Worm (Caenorhabditis elegans): ENCODE measurements around the gene pigw-1.
"Not testable (repeated sequence)": the region's sequence is repeated elsewhere in the genome, so short reads cannot be mapped to it uniquely, and the experiment has no call there.

Gene pigw-1

DNA sequence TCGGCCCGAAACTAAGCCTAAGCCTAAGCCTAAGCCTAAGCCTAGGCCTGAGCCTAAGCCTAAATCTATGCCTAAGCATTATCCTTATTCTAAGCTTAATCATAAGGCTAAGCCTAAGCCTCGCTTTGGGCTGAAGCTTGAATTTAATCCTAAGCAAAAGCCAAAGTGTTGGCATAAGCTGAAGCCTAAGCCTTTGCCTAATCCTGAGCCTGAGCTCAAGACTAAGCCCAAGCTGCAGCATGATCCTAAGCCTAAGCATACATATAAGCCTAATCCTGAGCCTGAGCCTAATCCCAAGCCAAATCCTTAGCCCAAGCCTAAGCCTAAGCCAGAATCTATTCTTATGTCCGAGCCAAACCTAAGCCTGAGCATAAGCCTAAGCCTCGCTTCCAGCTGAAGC is 38.2 kb downstream of the pigw-1 start:
- TF ChIP-seq elt-1 (tag; optimal IDR thresholded peaks at IDR 0.05): no peak
- no peak for TF ChIP-seq fkh-2 (tag; optimal IDR thresholded peaks at IDR 0.05)
- no peak for TF ChIP-seq aly-2 (tag; optimal IDR thresholded peaks at IDR 0.05)
- TF ChIP-seq mml-1 (tag; optimal IDR thresholded peaks at IDR 0.05): no peak
- TF ChIP-seq nhr-25 (tag; optimal IDR thresholded peaks at IDR 0.05): no peak
- TF ChIP-seq fos-1 (tag; optimal IDR thresholded peaks at IDR 0.05): no peak
- no peak for TF ChIP-seq ceh-16 (tag; optimal IDR thresholded peaks at IDR 0.05)
- no peak for TF ChIP-seq pqm-1 (tag; optimal IDR thresholded peaks at IDR 0.05)
- TF ChIP-seq lin-15B (tag; optimal IDR thresholded peaks at IDR 0.05): no peak
- TF ChIP-seq nhr-12 (tag; optimal IDR thresholded peaks at IDR 0.05): no peak
- TF ChIP-seq nhr-237 (tag; optimal IDR thresholded peaks at IDR 0.05): no peak
- no peak for TF ChIP-seq nhr-67 (tag; optimal IDR thresholded peaks at IDR 0.05)
- no peak for TF ChIP-seq tbx-2 (tag; optimal IDR thresholded peaks at IDR 0.05)
- no peak for TF ChIP-seq ama-1 (optimal IDR thresholded peaks at IDR 0.05)
- TF ChIP-seq hmg-11 (tag; optimal IDR thresholded peaks at IDR 0.05): no peak
- no peak for TF ChIP-seq nfya-1 (tag; optimal IDR thresholded peaks at IDR 0.05; ENCODE audit: insufficient read depth)
- TF ChIP-seq mdl-1 (tag; optimal IDR thresholded peaks at IDR 0.05): no peak
- no peak for TF ChIP-seq zag-1 (tag; optimal IDR thresholded peaks at IDR 0.05)
- no peak for TF ChIP-seq ztf-11 (tag; optimal IDR thresholded peaks at IDR 0.05)

DNA sequence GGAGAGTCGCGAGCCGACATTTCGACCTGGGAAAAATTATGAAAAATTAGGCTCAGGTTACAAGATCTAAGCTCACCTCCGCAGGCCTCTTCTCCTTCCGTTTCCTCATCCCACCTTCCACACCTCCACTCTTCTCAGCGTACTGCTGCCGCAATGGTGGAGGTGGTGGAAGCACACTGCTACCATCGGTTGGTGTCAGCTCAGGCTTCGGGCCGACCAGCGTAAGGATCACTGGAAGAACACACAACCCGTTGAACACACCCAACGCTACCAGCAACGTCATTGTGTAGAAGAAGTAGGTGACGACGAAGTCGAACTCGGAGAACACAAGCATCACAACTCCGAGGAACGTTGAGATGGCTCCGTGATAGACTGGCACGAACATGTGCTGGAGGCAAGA is 39.0 kb downstream of the pigw-1 start:
- no peak for TF ChIP-seq lin-15B (tag; optimal IDR thresholded peaks at IDR 0.05)
- no peak for TF ChIP-seq nhr-11 (tag; optimal IDR thresholded peaks at IDR 0.05)
- TF ChIP-seq aly-2 (tag; optimal IDR thresholded peaks at IDR 0.05): no peak
- TF ChIP-seq nfya-1 (tag; optimal IDR thresholded peaks at IDR 0.05; ENCODE audit: insufficient read depth): no peak
- no peak for TF ChIP-seq elt-3 (tag; optimal IDR thresholded peaks at IDR 0.05)
- no peak for TF ChIP-seq unc-39 (tag; optimal IDR thresholded peaks at IDR 0.05)
- TF ChIP-seq skn-1 (tag; optimal IDR thresholded peaks at IDR 0.05): no peak
- no peak for TF ChIP-seq ztf-11 (tag; optimal IDR thresholded peaks at IDR 0.05)
- TF ChIP-seq snpc-4 (tag; optimal IDR thresholded peaks at IDR 0.05): no peak
- TF ChIP-seq hmg-11 (tag; optimal IDR thresholded peaks at IDR 0.05): no peak
- TF ChIP-seq elt-2 (tag; optimal IDR thresholded peaks at IDR 0.05): no peak
- no peak for TF ChIP-seq tbx-2 (tag; optimal IDR thresholded peaks at IDR 0.05)
- no peak for TF ChIP-seq fos-1 (tag; optimal IDR thresholded peaks at IDR 0.05)
- TF ChIP-seq nhr-43 (tag; optimal IDR thresholded peaks at IDR 0.05; ENCODE audit: poor library complexity, severe bottlenecking): no peak
- no peak for TF ChIP-seq ztf-4 (tag; optimal IDR thresholded peaks at IDR 0.05)

DNA sequence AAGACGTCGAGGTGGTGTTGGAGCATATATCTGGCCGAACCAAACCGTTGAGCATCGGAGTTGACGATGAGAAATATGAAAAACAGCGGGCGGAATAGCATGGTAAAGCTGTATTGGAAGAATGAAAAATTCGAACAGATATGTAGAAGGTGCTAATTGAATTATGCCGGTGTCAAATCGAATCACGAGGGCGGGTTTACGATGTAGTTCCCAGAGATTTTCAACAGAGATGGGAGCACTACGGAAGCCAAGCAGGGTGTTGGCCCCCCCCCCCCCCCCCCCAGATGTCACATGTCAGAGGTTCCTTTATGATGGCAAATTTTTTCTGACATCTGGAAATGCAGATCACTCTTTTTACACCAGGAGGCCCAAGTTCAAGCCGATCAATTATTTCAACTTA is 41.6 kb downstream of the pigw-1 start, which contains the start of gene Y110A2AL.7:
Y110A2AL.7 (minus strand) TSS at position 101 of the 400 bp plus-strand sequence.
- TF ChIP-seq jun-1 (tag; optimal IDR thresholded peaks at IDR 0.05) (no peak), fkh-2 (tag; optimal IDR thresholded peaks at IDR 0.05) (no peak), elt-2 (tag; optimal IDR thresholded peaks at IDR 0.05) (no peak)

DNA sequence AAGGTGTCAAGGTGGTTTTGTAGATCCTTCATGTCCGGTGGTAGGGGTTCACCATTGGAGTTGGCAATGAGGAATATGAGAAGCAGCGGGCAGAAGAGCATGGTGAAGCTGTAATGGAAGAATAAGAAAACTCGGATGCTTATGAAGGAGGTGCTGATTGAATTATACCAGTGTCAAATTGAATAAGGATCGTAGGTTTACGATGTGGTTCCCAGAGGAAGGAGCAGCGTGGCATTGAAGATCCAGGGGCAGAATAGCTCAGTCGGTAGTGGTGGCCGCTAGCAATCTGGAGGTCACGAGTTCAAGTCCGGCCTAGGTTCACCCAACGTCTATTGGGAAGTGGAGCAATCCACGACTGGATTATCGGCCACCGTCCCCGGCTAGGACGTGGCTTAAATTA is 43.2 kb downstream of the pigw-1 start, which contains the start of gene Y110A2AL.6:
Y110A2AL.6 (minus strand) TSS at position 101 of the 400 bp plus-strand sequence.
- TF ChIP-seq sea-2 (GFP tag; optimal IDR thresholded peaks at IDR 0.05): no peak
- TF ChIP-seq ceh-28 (tag; optimal IDR thresholded peaks at IDR 0.05): no peak
- TF ChIP-seq daf-12 (tag; optimal IDR thresholded peaks at IDR 0.05): no peak
- no peak for TF ChIP-seq unc-39 (tag; optimal IDR thresholded peaks at IDR 0.05)
- no peak for TF ChIP-seq nhr-77 (tag; optimal IDR thresholded peaks at IDR 0.05)
- TF ChIP-seq fos-1 (tag; optimal IDR thresholded peaks at IDR 0.05): no peak
- TF ChIP-seq snpc-4 (tag; optimal IDR thresholded peaks at IDR 0.05): no peak
- no peak for TF ChIP-seq tbx-2 (tag; optimal IDR thresholded peaks at IDR 0.05)
- no peak for TF ChIP-seq mml-1 (tag; optimal IDR thresholded peaks at IDR 0.05)
- no peak for TF ChIP-seq elt-2 (tag; optimal IDR thresholded peaks at IDR 0.05)
- TF ChIP-seq nhr-28 (tag; optimal IDR thresholded peaks at IDR 0.05): no peak

DNA sequence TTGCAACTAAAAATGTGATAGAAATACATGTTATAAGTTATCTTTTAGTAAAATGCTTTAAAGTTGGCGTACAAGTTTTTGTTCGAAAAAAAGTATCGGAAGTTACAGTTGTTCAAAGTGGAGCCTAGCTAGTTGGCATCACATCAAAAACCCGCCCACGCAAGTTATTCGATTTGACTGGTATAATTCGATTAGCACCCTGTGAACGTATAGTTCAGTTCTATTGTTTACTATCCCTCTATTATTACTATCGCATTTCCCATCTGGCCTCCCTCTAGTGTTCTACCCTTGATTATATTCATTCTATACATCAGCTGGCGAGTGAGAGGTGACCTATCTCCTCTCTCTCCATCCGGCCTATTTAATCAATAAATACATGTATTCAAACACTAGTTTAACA is 45.7 kb downstream of the pigw-1 start, which contains the start of gene Y110A2AL.4:
Y110A2AL.4 (plus strand) TSS at position 301 of the 400 bp plus-strand sequence.
- TF ChIP-seq elt-2 (tag; optimal IDR thresholded peaks at IDR 0.05); ztf-4 (tag; optimal IDR thresholded peaks at IDR 0.05); nhr-43 (tag; optimal IDR thresholded peaks at IDR 0.05; ENCODE audit: poor library complexity, severe bottlenecking): not testable (repeated sequence)

DNA sequence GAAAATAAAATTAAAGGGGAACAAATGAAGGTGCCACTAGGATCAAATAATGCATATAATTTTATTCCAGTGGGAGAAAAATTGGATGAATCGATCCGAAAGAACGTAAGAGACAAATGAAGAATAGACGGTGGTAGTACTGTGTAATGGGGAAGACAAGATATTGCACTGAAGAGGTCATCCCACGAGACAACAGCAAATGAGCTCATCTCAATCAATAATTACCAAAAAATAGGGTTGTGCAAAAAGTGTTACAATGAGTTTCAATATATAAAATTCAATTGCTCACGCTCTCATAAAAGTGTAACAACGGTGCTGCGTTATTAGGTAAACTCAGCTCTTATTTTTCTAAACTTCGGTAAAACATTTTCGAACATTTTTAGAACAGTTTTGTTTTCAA is 47.9 kb downstream of the pigw-1 start, which contains the start of gene K12H6.7:
K12H6.7 (minus strand) TSS at position 101 of the 400 bp plus-strand sequence.
- TF ChIP-seq ztf-4 (tag; optimal IDR thresholded peaks at IDR 0.05) (no peak), ceh-82 (tag; optimal IDR thresholded peaks at IDR 0.05) (no peak), mdl-1 (tag; optimal IDR thresholded peaks at IDR 0.05) (no peak), egl-27 (tag; optimal IDR thresholded peaks at IDR 0.05) (no peak), nhr-28 (tag; optimal IDR thresholded peaks at IDR 0.05) (no peak), nhr-25 (tag; optimal IDR thresholded peaks at IDR 0.05) (no peak), ama-1 (optimal IDR thresholded peaks at IDR 0.05) (no peak), nhr-11 (tag; optimal IDR thresholded peaks at IDR 0.05) (no peak)
